Fruit fly (Drosophila melanogaster) whole organism, adult: ENCODE results near the gene mtSSB.

ENCODE experiments used
- CG11617 ChIP-seq: fragments of 200-800 bp; sonication (Bioruptor generic); optimal IDR thresholded peaks from 2 replicates; lab custom pipeline; 2017; ENCODE audit warnings: mild to moderate bottlenecking, missing biosample characterization, missing genetic modification reagents, missing genetic modification characterization
- CG12768 ChIP-seq: fragments of 200-800 bp; sonication (Bioruptor generic); optimal IDR thresholded peaks from 2 replicates; lab custom pipeline; 2017; ENCODE audit warnings: missing biosample characterization, missing genetic modification characterization, mild to moderate bottlenecking, moderate library complexity, missing genetic modification reagents
- CG14711 ChIP-seq: fragments of 200-800 bp; sonication (Bioruptor generic); optimal IDR thresholded peaks from 2 replicates; lab custom pipeline; 2018; ENCODE audit warnings: missing biosample characterization, mild to moderate bottlenecking, missing genetic modification characterization, moderate library complexity
- CG1620 ChIP-seq: fragments of 200-800 bp; sonication (Bioruptor generic); optimal IDR thresholded peaks from 2 replicates; lab custom pipeline; 2016; ENCODE audit warnings: missing biosample characterization, missing genetic modification characterization
- CG33017 ChIP-seq: fragments of 200-800 bp; sonication (Bioruptor generic); optimal IDR thresholded peaks from 2 replicates; lab custom pipeline; 2018; ENCODE audit warnings: missing biosample characterization, mild to moderate bottlenecking, missing genetic modification characterization, moderate library complexity
- CG5204 ChIP-seq: fragments of 200-800 bp; sonication (Bioruptor generic); optimal IDR thresholded peaks from 2 replicates; lab custom pipeline; 2016; ENCODE audit warnings: missing biosample characterization, missing genetic modification characterization
- CG7045 ChIP-seq: fragments of 200-800 bp; sonication (Bioruptor generic); optimal IDR thresholded peaks from 2 replicates; lab custom pipeline; 2017; ENCODE audit warnings: missing biosample characterization, mild to moderate bottlenecking, missing genetic modification characterization
- CG7101 ChIP-seq: fragments of 200-800 bp; sonication (Bioruptor generic); optimal IDR thresholded peaks from 2 replicates; lab custom pipeline; 2018; ENCODE audit warnings: missing biosample characterization, mild to moderate bottlenecking, missing genetic modification characterization, moderate library complexity
- Clk ChIP-seq: fragments of 200-800 bp; sonication (Bioruptor generic); optimal IDR thresholded peaks from 2 replicates; lab custom pipeline; 2017; ENCODE audit warnings: missing biosample characterization, missing genetic modification characterization
- Crg-1 ChIP-seq: fragments of 200-800 bp; sonication (Bioruptor generic); optimal IDR thresholded peaks from 2 replicates; lab custom pipeline; 2016; ENCODE audit warnings: missing biosample characterization, missing genetic modification characterization
- Hr96 ChIP-seq: fragments of 200-800 bp; sonication (Bioruptor generic); optimal IDR thresholded peaks from 2 replicates; lab custom pipeline; 2016; ENCODE audit warnings: missing biosample characterization, missing genetic modification characterization
- Mnt ChIP-seq: fragments of 200-800 bp; sonication (Bioruptor generic); optimal IDR thresholded peaks from 2 replicates; lab custom pipeline; 2016; ENCODE audit warnings: missing biosample characterization, mild to moderate bottlenecking, missing genetic modification characterization
- bab1 ChIP-seq: fragments of 200-800 bp; sonication (Bioruptor generic); optimal IDR thresholded peaks from 3 replicates; lab custom pipeline; 2019; ENCODE audit warnings: missing biosample characterization, mild to moderate bottlenecking, missing genetic modification characterization, moderate library complexity
- cic ChIP-seq: fragments of 200-800 bp; sonication (Bioruptor generic); optimal IDR thresholded peaks from 2 replicates; lab custom pipeline; 2017; ENCODE audit warnings: missing biosample characterization, mild to moderate bottlenecking, missing genetic modification characterization, moderate library complexity
- cnc ChIP-seq, 2 experiments: fragments of >200 bp; optimal IDR thresholded peaks; 2 replicates each; lab custom pipeline; 2017
- kay ChIP-seq: fragments of 200-800 bp; sonication (Bioruptor generic); peaks from one replicate; lab custom pipeline; 2016; ENCODE audit warnings: missing biosample characterization, missing genetic modification characterization, borderline replicate concordance
- ovo ChIP-seq: fragments of 200-800 bp; sonication (Bioruptor generic); optimal IDR thresholded peaks from 2 replicates; lab custom pipeline; 2016; ENCODE audit warnings: missing biosample characterization, missing genetic modification characterization
- pad ChIP-seq: fragments of 200-800 bp; sonication (Bioruptor generic); optimal IDR thresholded peaks from 3 replicates; lab custom pipeline; 2017; ENCODE audit warnings: missing biosample characterization, missing genetic modification characterization, mild to moderate bottlenecking, moderate library complexity, missing genetic modification reagents
- tj ChIP-seq: fragments of 200-800 bp; sonication (Bioruptor generic); optimal IDR thresholded peaks from 3 replicates; lab custom pipeline; 2017; ENCODE audit warnings: missing biosample characterization, mild to moderate bottlenecking, missing genetic modification characterization, moderate library complexity
- toe ChIP-seq: fragments of 200-800 bp; sonication (Bioruptor generic); optimal IDR thresholded peaks from 2 replicates; lab custom pipeline; 2016; ENCODE audit warnings: missing biosample characterization, missing genetic modification characterization

mtSSB gene

DNA sequence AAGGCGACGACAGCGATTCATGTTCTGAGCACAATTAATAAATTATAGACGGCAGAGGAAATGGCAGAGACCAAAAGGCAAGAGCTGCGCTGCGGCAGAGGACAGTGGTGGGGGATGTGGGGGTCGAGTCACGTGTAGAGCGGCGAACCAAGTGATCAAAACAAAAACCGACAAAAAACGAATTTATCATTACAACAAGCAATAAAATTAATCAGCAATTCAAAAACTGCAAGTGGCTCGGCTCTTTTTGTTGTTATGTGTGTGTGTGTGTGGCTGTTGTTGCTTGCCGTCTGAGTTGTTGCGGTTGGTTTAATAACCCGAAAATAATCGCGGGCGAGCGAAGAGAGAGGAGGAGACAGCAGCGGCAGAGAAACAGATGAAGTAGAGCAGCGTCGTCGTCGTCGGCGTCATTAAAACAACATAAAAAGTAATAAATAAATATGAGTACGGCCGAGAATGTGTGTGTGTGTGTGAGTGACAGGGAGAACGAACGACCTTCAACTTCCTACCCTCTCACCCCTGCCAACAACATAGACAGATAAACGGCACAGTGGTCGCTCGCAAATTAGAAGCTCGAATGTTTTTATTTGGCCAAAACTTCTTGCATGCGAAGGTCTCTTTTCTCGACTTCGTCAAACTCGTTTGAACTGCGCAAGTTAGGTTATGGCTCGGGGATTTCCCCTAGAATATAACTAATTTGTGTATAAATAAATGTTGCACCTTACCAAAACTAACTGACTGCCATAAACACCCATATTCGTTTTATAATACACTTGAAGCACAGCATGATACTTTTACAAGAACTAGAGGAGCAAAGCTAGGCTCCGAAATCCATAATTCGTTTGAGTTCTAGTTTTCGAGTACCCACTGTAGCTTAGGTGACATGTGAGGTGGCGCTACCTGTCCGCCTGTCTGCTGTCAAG lies 26.6 kb upstream of the mtSSB start:
- no peak for TF ChIP-seq CG12768 (GFP tag; lab: Kevin White, UChicago)
- TF ChIP-seq CG1620 (GFP tag; lab: Kevin White, UChicago) = peak; percentile 41
- TF ChIP-seq CG11617 (GFP tag; lab: Kevin White, UChicago) = peak; percentile 49
- peak; percentile 18 for TF ChIP-seq CG7101 (tag; lab: Kevin White, UChicago)
- TF ChIP-seq CG5204 (GFP tag; lab: Kevin White, UChicago) = peak; percentile 67
- TF ChIP-seq Clk (GFP tag; lab: Kevin White, UChicago) = peak; percentile 15
- peak; percentile 13 for TF ChIP-seq toe (GFP tag; lab: Kevin White, UChicago)
- TF ChIP-seq Hr96 (GFP tag; lab: Kevin White, UChicago) = peak; percentile 65
- peak; percentile 19 for TF ChIP-seq CG14711
- peak; percentile 55 for TF ChIP-seq Crg-1
- peak; percentile 93 for TF ChIP-seq Mnt (GFP tag; lab: Kevin White, UChicago)
- no peak for TF ChIP-seq ovo (GFP tag; lab: Kevin White, UChicago)
- peak; percentile 93 for TF ChIP-seq tj (GFP tag; lab: Kevin White, UChicago)
- no peak for TF ChIP-seq cnc (optimal IDR thresholded peaks at IDR 0.05; lab: Kevin White, UChicago)
- peak; percentile 68 for TF ChIP-seq CG7045
- TF ChIP-seq bab1 = peak; percentile 68
- peak; percentile 81 for TF ChIP-seq cic (GFP tag; lab: Kevin White, UChicago)
- peak; percentile 8 for TF ChIP-seq CG33017 (tag; lab: Kevin White, UChicago)
- no peak for TF ChIP-seq kay
- TF ChIP-seq pad = peak; percentile 35

DNA sequence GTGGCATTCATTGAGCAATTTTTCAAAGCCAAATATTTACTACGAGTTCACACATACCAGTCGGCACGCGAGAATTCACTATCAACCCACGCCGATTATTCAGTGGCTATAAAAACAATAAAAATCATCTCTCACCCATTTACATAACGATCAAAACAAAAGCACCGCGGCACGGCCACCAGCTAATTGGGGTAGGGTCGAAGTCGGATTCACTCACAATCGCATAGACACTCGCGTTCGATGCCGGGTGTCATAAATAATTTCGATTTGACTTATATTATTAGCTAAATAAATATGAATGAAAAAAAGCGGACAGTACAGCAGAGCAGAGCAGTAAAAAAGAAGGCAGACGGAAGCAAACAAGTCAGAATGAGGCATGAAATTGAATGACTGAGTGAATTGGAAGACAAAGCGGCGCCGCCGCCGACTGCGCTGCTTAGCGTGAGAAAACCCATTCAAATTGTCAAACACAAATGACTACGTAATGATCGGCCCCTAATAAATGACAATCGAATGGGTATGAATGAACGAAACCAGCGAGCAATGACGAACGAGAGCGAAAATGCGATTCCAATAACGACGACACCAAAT lies 25.1 kb upstream of the mtSSB start:
- TF ChIP-seq tj (GFP tag; lab: Kevin White, UChicago) = peak; percentile 4
- no peak for TF ChIP-seq CG1620 (GFP tag; lab: Kevin White, UChicago)
- no peak for TF ChIP-seq Hr96 (GFP tag; lab: Kevin White, UChicago)
- no peak for TF ChIP-seq Crg-1
- no peak for TF ChIP-seq CG5204 (GFP tag; lab: Kevin White, UChicago)
- no peak for TF ChIP-seq CG7101 (tag; lab: Kevin White, UChicago)
- no peak for TF ChIP-seq CG14711
- peak; percentile 96 for TF ChIP-seq cic (GFP tag; lab: Kevin White, UChicago)
- TF ChIP-seq Mnt (GFP tag; lab: Kevin White, UChicago) = peak; percentile 25
- no peak for TF ChIP-seq Clk (GFP tag; lab: Kevin White, UChicago)
- TF ChIP-seq bab1 = no peak
- TF ChIP-seq ovo (GFP tag; lab: Kevin White, UChicago) = no peak
- peak in 1 of 2 experiments; percentile 4 for TF ChIP-seq cnc (optimal IDR thresholded peaks at IDR 0.05; lab: Kevin White, UChicago)
- TF ChIP-seq CG33017 (tag; lab: Kevin White, UChicago) = no peak
- TF ChIP-seq CG12768 (GFP tag; lab: Kevin White, UChicago) = peak; percentile 29
- TF ChIP-seq pad = no peak
- peak; percentile 95 for TF ChIP-seq kay
- no peak for TF ChIP-seq toe (GFP tag; lab: Kevin White, UChicago)
- no peak for TF ChIP-seq CG11617 (GFP tag; lab: Kevin White, UChicago)
- TF ChIP-seq CG7045 = no peak

DNA sequence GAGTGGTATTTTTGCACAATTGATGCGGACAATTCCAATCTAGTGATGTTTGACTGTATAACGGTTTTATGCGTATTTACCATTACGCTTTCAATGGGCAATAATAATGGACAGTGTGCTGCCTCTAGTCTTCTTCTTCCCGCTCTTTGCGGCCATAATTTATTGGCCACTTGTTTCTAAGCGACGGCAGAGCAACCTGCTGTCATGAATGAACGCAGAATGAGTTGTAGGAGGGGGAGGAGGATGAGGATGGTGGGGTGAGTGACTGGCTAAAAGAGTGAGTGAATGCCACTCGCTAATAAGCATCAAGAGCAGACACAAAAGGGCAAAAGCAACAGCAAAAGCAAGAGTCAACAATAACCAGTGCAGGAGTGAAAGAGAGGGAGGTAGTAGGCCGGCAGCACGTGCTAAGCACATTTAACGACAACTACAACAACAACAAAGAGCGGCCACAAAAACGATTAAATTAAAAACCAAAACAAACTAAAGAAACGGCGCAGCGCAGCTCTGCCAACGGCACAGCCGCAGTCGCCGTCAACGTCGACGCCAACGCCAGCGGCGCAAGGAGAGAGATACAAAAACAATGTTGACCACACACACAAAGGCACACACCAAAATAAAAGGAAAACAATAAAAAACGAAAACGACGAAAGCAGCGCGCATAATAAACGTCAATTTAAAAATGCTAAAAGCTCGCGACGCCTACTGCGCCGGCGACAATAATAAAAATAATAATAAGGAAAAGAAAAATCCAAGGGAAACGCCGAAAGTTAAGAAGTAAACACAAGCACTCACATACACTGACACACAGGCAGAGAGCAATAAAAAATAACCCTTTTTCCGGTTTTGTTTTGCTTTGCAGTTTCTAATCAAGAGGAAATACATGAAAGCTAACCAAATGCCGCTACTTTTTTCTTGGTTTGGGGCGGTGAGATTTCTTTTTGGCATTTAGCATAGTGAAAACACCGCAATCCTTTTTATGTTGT lies 24.0 kb upstream of the mtSSB start:
- TF ChIP-seq cic (GFP tag; lab: Kevin White, UChicago) = peak; percentile 56
- TF ChIP-seq Mnt (GFP tag; lab: Kevin White, UChicago) = peak; percentile 74
- TF ChIP-seq CG7045 = no peak
- TF ChIP-seq kay = peak; percentile 70
- no peak for TF ChIP-seq CG7101 (tag; lab: Kevin White, UChicago)
- TF ChIP-seq tj (GFP tag; lab: Kevin White, UChicago) = peak; percentile 44

DNA sequence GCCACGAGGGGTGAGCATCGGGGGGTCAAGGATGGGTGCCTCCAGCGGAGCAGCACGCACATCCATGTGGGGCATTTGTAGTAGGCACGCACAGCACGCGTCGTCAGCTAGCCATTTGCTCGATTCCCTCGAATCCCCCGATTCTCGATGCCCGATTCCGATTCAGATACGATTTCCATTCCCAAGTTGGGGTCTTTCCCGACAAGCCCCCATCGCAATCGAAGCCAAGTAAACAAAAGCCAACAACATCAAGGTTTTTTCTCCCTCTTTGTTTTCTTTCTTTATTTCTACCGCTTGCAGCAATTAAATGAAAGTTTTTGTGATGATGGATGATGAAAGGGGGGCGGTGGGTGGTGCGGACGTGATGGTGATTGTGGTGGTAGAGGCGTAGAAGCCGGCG lies 22.0 kb upstream of the mtSSB start:
- TF ChIP-seq Crg-1 (no peak), CG33017 (tag; lab: Kevin White, UChicago) (no peak), bab1 (no peak), CG11617 (GFP tag; lab: Kevin White, UChicago) (no peak), CG1620 (GFP tag; lab: Kevin White, UChicago) (no peak), ovo (GFP tag; lab: Kevin White, UChicago) (no peak), tj (GFP tag; lab: Kevin White, UChicago) (no peak), toe (GFP tag; lab: Kevin White, UChicago) (no peak), CG12768 (GFP tag; lab: Kevin White, UChicago) (no peak)

DNA sequence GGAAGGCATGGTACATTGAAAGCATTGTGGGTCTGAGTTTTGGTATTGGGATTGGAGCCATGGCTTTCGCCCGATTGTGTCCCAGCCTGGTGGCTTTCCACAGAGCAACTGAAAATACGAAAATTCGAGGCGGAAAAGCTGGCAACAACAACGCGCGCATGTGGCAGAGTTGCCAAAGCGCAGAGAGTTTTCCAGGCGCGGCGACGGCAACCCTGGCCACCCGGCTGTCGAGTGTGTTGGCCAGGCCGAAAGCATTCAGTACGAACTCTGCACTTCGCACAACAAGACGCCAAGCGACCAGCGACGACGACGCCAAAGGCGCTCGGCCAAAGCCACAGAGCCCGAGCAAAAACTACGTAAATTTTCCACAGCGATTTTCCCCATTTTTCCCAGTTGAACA lies 20.7 kb upstream of the mtSSB start:
- peak; percentile 85 for TF ChIP-seq CG14711
- peak; percentile 1 for TF ChIP-seq CG7045
- no peak for TF ChIP-seq Mnt (GFP tag; lab: Kevin White, UChicago)
